Fruit fly (Drosophila melanogaster): ENCODE data around the gene msi.

msi gene

dm6 chr3R:25489116-25489515 lies 26.8 kb upstream of the msi start (continued):
- TF ChIP-seq CG14710 (tag; optimal IDR thresholded peaks at IDR 0.05) (peak; percentile 69), CG7357 (GFP tag; IDR thresholded peaks at IDR 0.05) (peak; percentile 30; the same call in 1 of the 3 replicates), lola (GFP tag; optimal IDR thresholded peaks at IDR 0.05) (peak in 1 of 3 experiments; percentile 42), CG31441 (GFP tag; IDR thresholded peaks at IDR 0.05) (peak; percentile 78), CG1233 (GFP tag; optimal IDR thresholded peaks at IDR 0.05) (peak; percentile 8), H2.0 (GFP tag; IDR thresholded peaks at IDR 0.05) (peak; percentile 18; the same call in 1 of the 2 replicates), zfh1 (GFP tag; IDR thresholded peaks at IDR 0.05) (peak; percentile 44; the same call in 1 of the 3 replicates), lbe (GFP tag; optimal IDR thresholded peaks at IDR 0.05) (peak; percentile 39), CG11247 (GFP tag; IDR thresholded peaks at IDR 0.05) (peak; percentile 60), nmo (GFP tag; optimal IDR thresholded peaks at IDR 0.05) (peak; percentile 76), gem (tag; optimal IDR thresholded peaks at IDR 0.05) (peak; percentile 81), ranshi (GFP tag; IDR thresholded peaks at IDR 0.05) (peak; percentile 63), HLH3B (GFP tag; IDR thresholded peaks at IDR 0.05) (peak; percentile 52; the same call in 1 of the 2 replicates), Jarid2 (GFP tag; optimal IDR thresholded peaks at IDR 0.05) (no peak), CG9727 (GFP tag; optimal IDR thresholded peaks at IDR 0.05) (peak; percentile 79), CG17328 (GFP tag; IDR thresholded peaks at IDR 0.05) (peak; percentile 56; the same call in 1 of the 2 replicates), CG32532 (GFP tag; IDR thresholded peaks at IDR 0.05) (peak; percentile 73; the same call in 1 of the 2 replicates), prd (optimal IDR thresholded peaks at IDR 0.05) (no peak), prd (GFP tag; IDR thresholded peaks at IDR 0.05) (peak; percentile 74), CG13894 (tag; optimal IDR thresholded peaks at IDR 0.05) (no peak), Bgb (GFP tag; IDR thresholded peaks at IDR 0.05; ENCODE audit: partially characterized antibody) (no peak), CG15514 (GFP tag; optimal IDR thresholded peaks at IDR 0.05) (peak; percentile 57)

DNA sequence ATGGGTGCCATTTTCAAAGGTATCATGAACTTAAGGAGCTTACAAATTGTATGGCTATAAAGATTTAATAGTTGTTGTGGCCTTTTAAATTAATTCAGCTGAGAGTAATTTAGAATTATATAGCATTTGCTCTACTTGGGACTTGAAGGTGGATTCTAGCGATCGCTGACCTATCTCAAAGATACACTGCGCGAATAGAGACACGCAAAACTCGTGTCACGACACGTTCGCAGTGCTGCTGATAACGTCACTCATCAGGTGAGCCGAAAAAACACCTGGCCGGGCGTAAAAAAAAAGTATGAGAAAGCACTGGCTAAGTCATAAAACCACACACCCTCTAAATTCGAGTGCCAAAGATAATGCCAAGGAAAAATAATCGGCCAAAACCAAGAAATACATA lies 26.2 kb upstream of the msi start:
- TF ChIP-seq CG2199 (GFP tag; IDR thresholded peaks at IDR 0.05) (0 out of 3 replicates have a peak, but pooled peaks have one; percentile 30), gt (GFP tag; IDR thresholded peaks at IDR 0.05) (no peak), Elba2 (GFP tag; optimal IDR thresholded peaks at IDR 0.05) (no peak), Side (GFP tag; optimal IDR thresholded peaks at IDR 0.05) (peak; percentile 4), CG6791 (GFP tag; IDR thresholded peaks at IDR 0.05; ENCODE audit: partially characterized antibody) (peak; percentile 65; the same call in 2 of the 3 replicates), CG10462 (GFP tag; optimal IDR thresholded peaks at IDR 0.05) (no peak), ham (GFP tag; IDR thresholded peaks at IDR 0.05) (no peak), Scr (GFP tag; IDR thresholded peaks at IDR 0.05; ENCODE audit: partially characterized antibody) (peak; percentile 77), ranshi (GFP tag; IDR thresholded peaks at IDR 0.05) (no peak), psq (GFP tag; optimal IDR thresholded peaks at IDR 0.05) (no peak), Asciz (GFP tag; optimal IDR thresholded peaks at IDR 0.05) (no peak), HLH54F (GFP tag; optimal IDR thresholded peaks at IDR 0.05) (no peak), CG2712 (tag; optimal IDR thresholded peaks at IDR 0.05) (no peak), CG6689 (GFP tag; IDR thresholded peaks at IDR 0.05) (no peak), sug (tag; optimal IDR thresholded peaks at IDR 0.05) (peak; percentile 35), zfh1 (GFP tag; IDR thresholded peaks at IDR 0.05) (no peak), tna (GFP tag; IDR thresholded peaks at IDR 0.05; ENCODE audit: partially characterized antibody) (peak; percentile 52; the same call in 1 of the 2 replicates), GATAe (GFP tag; conservative IDR thresholded peaks at IDR 0.05) (peak; percentile 44; the same call in 1 of the 2 replicates), HLH4C (GFP tag; IDR thresholded peaks at IDR 0.05; ENCODE audit: partially characterized antibody) (peak; percentile 57; the same call in 2 of the 3 replicates), NFAT (GFP tag; IDR thresholded peaks at IDR 0.05) (no peak), crp (GFP tag; optimal IDR thresholded peaks at IDR 0.05) (peak; percentile 26 to 38), Nf-YA (GFP tag; IDR thresholded peaks at IDR 0.05) (no peak), CG4360 (GFP tag; IDR thresholded peaks at IDR 0.05) (no peak), dm (GFP tag; optimal IDR thresholded peaks at IDR 0.05) (peak; percentile 20), CG10274 (GFP tag; optimal IDR thresholded peaks at IDR 0.05) (no peak), CG10209 (GFP tag; optimal IDR thresholded peaks at IDR 0.05) (no peak), B-H1 (GFP tag; IDR thresholded peaks at IDR 0.05) (no peak), Bteb2 (GFP tag; optimal IDR thresholded peaks at IDR 0.05) (no peak), CG14050 (GFP tag; IDR thresholded peaks at IDR 0.05) (no peak), D19A (tag; optimal IDR thresholded peaks at IDR 0.05) (no peak)
